Fruit fly (Drosophila melanogaster) S2 (cell line): ENCODE data around the gene Nprl3.

Experiments used
- CG8478 ChIP-seq: fragments of >200 bp; optimal IDR thresholded peaks from 2 replicates; lab custom pipeline; 2018
- CTCF ChIP-seq, 2 experiments: fragments of >200 bp; optimal IDR thresholded peaks; 2 replicates each; lab custom pipeline; 2018

DNA sequence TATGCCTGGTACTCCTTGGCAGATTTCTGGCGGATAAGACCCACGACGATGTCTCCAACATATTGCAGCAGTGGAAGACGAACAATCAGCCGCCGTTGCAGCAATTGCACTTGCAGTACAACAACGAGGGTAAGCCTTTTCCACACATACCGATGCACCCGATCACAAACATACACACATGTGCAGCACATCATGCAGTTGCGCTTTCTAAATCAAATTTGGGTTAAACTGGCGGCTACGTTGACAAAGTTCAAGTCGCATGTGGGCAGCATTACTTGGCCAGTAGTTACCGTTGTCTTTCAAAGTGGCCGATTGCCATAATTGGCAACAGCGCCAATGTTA, 36.2 kb downstream of the Nprl3 start:
- no peak for TF ChIP-seq CG8478
- no peak for TF ChIP-seq CTCF (optimal IDR thresholded peaks at IDR 0.05; lab: Kevin White, UChicago)
